Worm (Caenorhabditis elegans) whole organism, mixed stage, embryonic: ENCODE results near the gene nhr-27.

Experiments
- M03D4.4 ChIP-seq: sonication (generic microtip); optimal IDR thresholded peaks from 2 replicates; lab custom pipeline; 2017; ENCODE audit warnings: mild to moderate bottlenecking, missing genetic modification characterization, missing compliant biosample characterization
- bed-3 ChIP-seq: fragments of 200-800 bp; sonication (Bioruptor generic); optimal IDR thresholded peaks from 3 replicates; lab custom pipeline; 2018; ENCODE audit warnings: mild to moderate bottlenecking, missing genetic modification characterization, moderate library complexity, missing compliant biosample characterization
- blmp-1 ChIP-seq: fragments of 150-350 bp; optimal IDR thresholded peaks from 2 replicates; lab custom pipeline; 2014; ENCODE audit warnings: missing biosample characterization, missing genetic modification characterization
- ceh-39 ChIP-seq: fragments of 150-350 bp; optimal IDR thresholded peaks from 2 replicates; lab custom pipeline; 2014; ENCODE audit warnings: missing biosample characterization, missing genetic modification characterization
- ceh-43 ChIP-seq: fragments of 200-800 bp; sonication (Bioruptor generic); optimal IDR thresholded peaks from 2 replicates; lab custom pipeline; 2018; ENCODE audit warnings: mild to moderate bottlenecking, missing genetic modification characterization, moderate library complexity, missing compliant biosample characterization
- ceh-83 ChIP-seq: fragments of 200-800 bp; sonication (Bioruptor generic); optimal IDR thresholded peaks from 2 replicates; lab custom pipeline; 2018; ENCODE audit warnings: mild to moderate bottlenecking, missing genetic modification characterization, missing compliant biosample characterization
- ces-1 ChIP-seq: fragments of 150-350 bp; optimal IDR thresholded peaks from 2 replicates; lab custom pipeline; 2014; ENCODE audit warnings: missing biosample characterization, missing genetic modification reagents, missing genetic modification characterization
- cnd-1 ChIP-seq: fragments of 200-800 bp; sonication (Bioruptor generic); optimal IDR thresholded peaks from 2 replicates; lab custom pipeline; 2018; ENCODE audit warnings: mild to moderate bottlenecking, missing genetic modification characterization, missing compliant biosample characterization
- drap-1 ChIP-seq: fragments of 200-800 bp; sonication (Bioruptor generic); optimal IDR thresholded peaks from 3 replicates; lab custom pipeline; 2018; ENCODE audit warnings: mild to moderate bottlenecking, missing genetic modification characterization, missing compliant biosample characterization
- elt-1 ChIP-seq: sonication (generic microtip); optimal IDR thresholded peaks from 2 replicates; lab custom pipeline; 2017; ENCODE audit warnings: missing genetic modification characterization, mild to moderate bottlenecking, missing compliant biosample characterization, antibody characterized with exemption, moderate library complexity, borderline replicate concordance; ENCODE audit not compliant: insufficient read depth
- elt-3 ChIP-seq: fragments of 150-350 bp; optimal IDR thresholded peaks from 2 replicates; lab custom pipeline; 2014; ENCODE audit warnings: missing biosample characterization, missing genetic modification characterization
- flh-1 ChIP-seq: fragments of 200-800 bp; sonication (Bioruptor generic); optimal IDR thresholded peaks from 2 replicates; lab custom pipeline; 2018; ENCODE audit warnings: mild to moderate bottlenecking, missing genetic modification characterization, moderate library complexity, missing compliant biosample characterization
- ham-2 ChIP-seq: fragments of 200-800 bp; sonication (Bioruptor generic); optimal IDR thresholded peaks from 2 replicates; lab custom pipeline; 2018; ENCODE audit warnings: mild to moderate bottlenecking, missing genetic modification characterization, missing compliant biosample characterization
- hlh-1 ChIP-seq: fragments of 150-350 bp; optimal IDR thresholded peaks from 2 replicates; lab custom pipeline; 2014; ENCODE audit warnings: missing biosample characterization, missing genetic modification reagents, missing genetic modification characterization
- lin-13 ChIP-seq: fragments of 150-350 bp; optimal IDR thresholded peaks from 2 replicates; lab custom pipeline; 2014; ENCODE audit warnings: missing biosample characterization, missing genetic modification characterization
- lin-32 ChIP-seq: fragments of 200-800 bp; sonication (Bioruptor generic); optimal IDR thresholded peaks from 2 replicates; lab custom pipeline; 2018; ENCODE audit warnings: mild to moderate bottlenecking, missing genetic modification characterization, missing compliant biosample characterization
- lsy-2 ChIP-seq: fragments of 150-350 bp; optimal IDR thresholded peaks from 2 replicates; lab custom pipeline; 2014; ENCODE audit warnings: missing biosample characterization, missing genetic modification characterization
- mab-5 ChIP-seq: fragments of 150-350 bp; optimal IDR thresholded peaks from 2 replicates; lab custom pipeline; 2014; ENCODE audit warnings: missing biosample characterization, missing genetic modification characterization
- mep-1 ChIP-seq: fragments of 150-350 bp; optimal IDR thresholded peaks from 2 replicates; lab custom pipeline; 2017; ENCODE audit warnings: missing biosample characterization, missing genetic modification reagents, missing genetic modification characterization, inconsistent platforms
- mls-2 ChIP-seq: sonication (generic microtip); optimal IDR thresholded peaks from 2 replicates; lab custom pipeline; 2016; ENCODE audit warnings: mild to moderate bottlenecking, missing genetic modification characterization, moderate library complexity, missing compliant biosample characterization
- nhr-12 ChIP-seq: fragments of 150-350 bp; optimal IDR thresholded peaks from 2 replicates; lab custom pipeline; 2014; ENCODE audit warnings: missing biosample characterization, missing genetic modification characterization
- nhr-2 ChIP-seq: fragments of 150-350 bp; optimal IDR thresholded peaks from 2 replicates; lab custom pipeline; 2014; ENCODE audit warnings: missing biosample characterization, missing genetic modification characterization
- nhr-237 ChIP-seq: fragments of 150-350 bp; optimal IDR thresholded peaks from 2 replicates; lab custom pipeline; 2014; ENCODE audit warnings: missing biosample characterization, missing genetic modification characterization
- nhr-28 ChIP-seq: fragments of 150-350 bp; optimal IDR thresholded peaks from 2 replicates; lab custom pipeline; 2014; ENCODE audit warnings: missing biosample characterization, missing genetic modification characterization
- nhr-76 ChIP-seq: sonication (generic microtip); optimal IDR thresholded peaks from 2 replicates; lab custom pipeline; 2017; ENCODE audit warnings: missing biosample characterization, missing genetic modification characterization
- pha-4 ChIP-seq: fragments of 150-350 bp; optimal IDR thresholded peaks from 2 replicates; lab custom pipeline; 2018; ENCODE audit warnings: missing biosample characterization, missing genetic modification reagents, missing genetic modification characterization
- sem-2 ChIP-seq: fragments of 200-800 bp; sonication (Bioruptor generic); optimal IDR thresholded peaks from 2 replicates; lab custom pipeline; 2018; ENCODE audit warnings: mild to moderate bottlenecking, missing genetic modification characterization, missing compliant biosample characterization
- snpc-4 ChIP-seq: fragments of 150-350 bp; optimal IDR thresholded peaks from 2 replicates; lab custom pipeline; 2014; ENCODE audit warnings: missing biosample characterization, missing genetic modification characterization
- sptf-1 ChIP-seq: sonication (generic microtip); optimal IDR thresholded peaks from 2 replicates; lab custom pipeline; 2017; ENCODE audit warnings: mild to moderate bottlenecking, missing genetic modification characterization, moderate library complexity, missing compliant biosample characterization
- tbx-8 ChIP-seq: fragments of 200-800 bp; sonication (Bioruptor generic); optimal IDR thresholded peaks from 2 replicates; lab custom pipeline; 2018; ENCODE audit warnings: mild to moderate bottlenecking, missing genetic modification characterization, moderate library complexity, missing compliant biosample characterization
- unc-120 ChIP-seq: sonication (generic microtip); optimal IDR thresholded peaks from 2 replicates; lab custom pipeline; 2017; ENCODE audit warnings: missing genetic modification characterization, missing compliant biosample characterization; ENCODE audit not compliant: poor library complexity, severe bottlenecking
- unc-39 ChIP-seq: fragments of 150-350 bp; optimal IDR thresholded peaks from 2 replicates; lab custom pipeline; 2014; ENCODE audit warnings: missing biosample characterization, missing genetic modification characterization
- unc-62 ChIP-seq: fragments of 150-350 bp; optimal IDR thresholded peaks from 2 replicates; lab custom pipeline; 2014; ENCODE audit warnings: missing biosample characterization, missing genetic modification reagents, missing genetic modification characterization
- zip-8 ChIP-seq: fragments of 150-350 bp; optimal IDR thresholded peaks from 2 replicates; lab custom pipeline; 2014; ENCODE audit warnings: missing biosample characterization, missing genetic modification characterization
- ztf-11 ChIP-seq: fragments of 150-350 bp; optimal IDR thresholded peaks from 2 replicates; lab custom pipeline; 2014; ENCODE audit warnings: missing biosample characterization, missing genetic modification characterization

nhr-27 gene

ce11 chrX:12661091-12661526, 147.0 kb downstream of the nhr-27 start:
- TF ChIP-seq nhr-28 (tag; lab: Kevin White, UChicago) (peak; percentile 18), elt-1 (tag; lab: Kevin White, UChicago) (no peak), nhr-12 (no peak), nhr-76 (tag; lab: Kevin White, UChicago) (no peak), elt-3 (no peak), unc-120 (peak; percentile 83), sptf-1 (peak; percentile 92), blmp-1 (no peak), drap-1 (peak; percentile 91), ceh-43 (GFP tag; lab: Kevin White, UChicago) (peak; percentile 81), ham-2 (GFP tag; lab: Kevin White, UChicago) (peak; percentile 83), mep-1 (peak; percentile 34), unc-39 (no peak), unc-62 (no peak), cnd-1 (peak; percentile 89), ceh-83 (peak; percentile 90), ceh-39 (tag; lab: Kevin White, UChicago) (no peak), tbx-8 (GFP tag; lab: Kevin White, UChicago) (peak; percentile 77), M03D4.4 (tag; lab: Kevin White, UChicago) (peak; percentile 88), nhr-237 (no peak), nhr-2 (no peak), bed-3 (GFP tag; lab: Kevin White, UChicago) (peak; percentile 76), sem-2 (GFP tag; lab: Kevin White, UChicago) (peak; percentile 82), snpc-4 (no peak), hlh-1 (tag; lab: Kevin White, UChicago) (no peak), pha-4 (tag; lab: Kevin White, UChicago) (peak; percentile 53), lin-32 (GFP tag; lab: Kevin White, UChicago) (peak; percentile 62), zip-8 (tag; lab: Kevin White, UChicago) (no peak), flh-1 (peak; percentile 74), ces-1 (peak; percentile 2), mab-5 (tag; lab: Kevin White, UChicago) (no peak), ztf-11 (no peak), lsy-2 (tag; lab: Kevin White, UChicago) (no peak), lin-13 (tag; lab: Kevin White, UChicago) (peak; percentile 18), mls-2 (tag; lab: Kevin White, UChicago) (peak; percentile 92)

DNA sequence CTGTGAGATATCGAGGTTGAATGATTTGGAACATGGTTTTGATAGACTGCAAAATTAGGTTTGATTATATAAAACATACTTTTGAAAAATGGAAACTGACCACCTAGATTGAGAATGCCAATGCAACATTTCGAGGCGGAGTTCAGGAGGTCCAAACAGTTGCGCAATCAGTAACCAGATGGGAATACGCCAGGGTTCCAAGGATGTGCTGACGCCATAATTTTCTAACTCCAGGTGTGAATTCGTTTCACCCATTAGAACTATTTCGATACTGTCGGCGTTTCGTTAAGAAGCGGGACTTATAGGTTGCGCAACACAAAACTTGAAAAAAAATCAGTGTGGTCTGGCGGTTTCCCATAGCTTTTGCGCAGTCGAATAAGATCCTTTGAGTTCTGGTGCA, 148.3 kb downstream of the nhr-27 start, which contains the start of gene C02B4.3:
Gene C02B4.3 (minus strand): TSS at position 34 of the 400 bp plus-strand sequence.
- peak; percentile 94 for TF ChIP-seq zip-8 (tag; lab: Kevin White, UChicago)
- no peak for TF ChIP-seq snpc-4
- TF ChIP-seq M03D4.4 (tag; lab: Kevin White, UChicago): no peak
- TF ChIP-seq blmp-1: no peak
- no peak for TF ChIP-seq unc-62

DNA sequence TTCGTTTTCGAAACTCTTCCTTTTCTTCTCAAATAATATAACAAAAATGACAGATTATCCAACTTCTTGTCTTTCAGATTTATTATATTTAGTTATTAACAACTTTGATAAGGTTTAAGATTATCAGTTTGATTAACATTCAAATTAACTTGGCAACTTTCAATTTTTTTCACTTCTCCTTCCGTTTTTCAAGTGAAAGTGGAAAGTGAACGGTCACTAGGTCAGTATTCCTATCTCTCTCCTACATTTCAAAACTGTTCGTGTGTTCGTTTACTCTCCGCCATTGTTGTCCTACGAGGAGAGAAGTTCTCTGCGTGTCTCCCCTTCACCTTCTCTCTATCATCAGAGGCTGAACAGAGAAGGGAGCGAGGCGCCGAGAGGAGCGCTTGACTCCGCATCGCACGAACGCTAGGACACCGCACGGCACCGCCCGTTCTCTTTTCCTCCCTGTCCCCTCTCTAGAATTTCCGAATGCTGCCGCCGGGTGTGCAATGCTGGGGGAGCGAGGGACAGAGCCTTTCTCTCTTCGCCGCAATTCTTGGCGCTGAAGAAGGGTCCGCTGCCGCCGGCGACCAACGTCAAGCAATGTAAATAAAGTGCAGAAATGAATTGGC, 151.6 kb downstream of the nhr-27 start:
- TF ChIP-seq ham-2 (GFP tag; lab: Kevin White, UChicago) (peak; percentile 26), blmp-1 (peak; percentile 79), nhr-2 (no peak), flh-1 (no peak), lin-13 (tag; lab: Kevin White, UChicago) (no peak), mab-5 (tag; lab: Kevin White, UChicago) (no peak), elt-3 (no peak), unc-120 (no peak), nhr-12 (no peak), hlh-1 (tag; lab: Kevin White, UChicago) (no peak), elt-1 (tag; lab: Kevin White, UChicago) (no peak)
